Fruit fly (Drosophila melanogaster): ENCODE measurements around the gene Jon66Ci.

dm6 chr3L:8372035-8372434 is 19.3 kb upstream of the Jon66Ci start, which contains the start of gene ImpE1:
- TF ChIP-seq trh (GFP tag; optimal IDR thresholded peaks at IDR 0.05) (no peak), CG1603 (tag; optimal IDR thresholded peaks at IDR 0.05) (no peak), BtbVII (GFP tag; optimal IDR thresholded peaks at IDR 0.05) (no peak), Dbx (GFP tag; IDR thresholded peaks at IDR 0.05) (no peak), Hr39 (optimal IDR thresholded peaks at IDR 0.05) (no peak), CG7839 (tag; optimal IDR thresholded peaks at IDR 0.05) (no peak), CG30431 (GFP tag; optimal IDR thresholded peaks at IDR 0.05) (no peak), E2f2 (GFP tag; IDR thresholded peaks at IDR 0.05) (no peak), emc (GFP tag; optimal IDR thresholded peaks at IDR 0.05) (no peak), nau (GFP tag; optimal IDR thresholded peaks at IDR 0.05) (no peak), HmgD (GFP tag; optimal IDR thresholded peaks at IDR 0.05) (no peak), D (optimal IDR thresholded peaks at IDR 0.05) (no peak), D (GFP tag; optimal IDR thresholded peaks at IDR 0.05) (no peak), eyg (GFP tag; optimal IDR thresholded peaks at IDR 0.05) (no peak)

Measured in whole organism, embryonic.